Worm (Caenorhabditis elegans) whole organism, dauer: ENCODE results near the gene srbc-36.
"Not testable (repeated sequence)": the region's sequence is repeated elsewhere in the genome, so short reads cannot be mapped to it uniquely, and the experiment has no call there.

Source experiments
- unc-62 ChIP-seq: sonication (generic microtip); optimal IDR thresholded peaks from 2 replicates; lab custom pipeline; 2017; ENCODE audit warnings: missing biosample characterization, missing genetic modification reagents, missing genetic modification characterization

The srbc-36 gene

DNA sequence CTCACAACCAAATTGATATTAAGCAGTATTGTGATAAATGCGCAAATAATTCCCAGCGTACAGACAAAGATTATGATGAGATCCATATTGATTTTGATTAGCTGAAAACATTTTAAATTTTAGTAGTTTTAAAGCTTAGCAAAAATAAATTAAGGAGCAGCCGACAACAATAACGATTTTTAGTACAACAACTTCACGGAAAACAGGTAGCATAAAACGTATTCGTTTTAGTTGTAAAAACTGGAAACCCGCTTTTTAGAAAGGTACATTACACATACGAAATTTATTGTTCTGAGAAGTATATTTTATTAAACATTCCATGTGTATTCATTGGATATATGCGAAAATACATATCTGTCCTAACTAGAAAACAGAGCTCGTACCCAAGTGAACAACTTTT lies at the start of gene srbc-36:
TSS of gene srbc-36 (minus strand) at position 101 of the 400 bp plus-strand sequence.
- TF ChIP-seq unc-62 (GFP tag; lab: Kevin White, UChicago) = no peak

DNA sequence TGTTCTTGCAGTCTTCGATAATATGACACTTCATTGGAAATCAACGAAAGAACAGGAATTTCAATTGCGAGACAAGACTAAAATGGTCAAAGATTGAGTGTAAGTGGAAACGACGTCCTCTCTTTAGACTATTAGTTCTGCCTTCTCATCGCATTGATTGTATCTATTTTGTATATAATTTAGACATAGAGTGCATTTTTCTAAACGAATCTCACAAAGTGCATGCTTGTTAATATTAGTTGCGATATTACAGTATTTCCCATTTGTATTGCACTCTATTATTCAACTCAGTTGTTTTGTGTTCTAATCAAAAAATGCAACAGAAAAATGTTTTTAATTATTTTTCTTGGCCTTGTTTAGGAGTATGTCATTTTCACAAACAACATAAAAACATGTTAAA lies 48.0 kb upstream of the srbc-36 start, which contains the start of gene nhr-93:
TSS of gene nhr-93 (minus strand) at position 101 of the 400 bp plus-strand sequence.
- TF ChIP-seq unc-62 (GFP tag; lab: Kevin White, UChicago) = no peak

DNA sequence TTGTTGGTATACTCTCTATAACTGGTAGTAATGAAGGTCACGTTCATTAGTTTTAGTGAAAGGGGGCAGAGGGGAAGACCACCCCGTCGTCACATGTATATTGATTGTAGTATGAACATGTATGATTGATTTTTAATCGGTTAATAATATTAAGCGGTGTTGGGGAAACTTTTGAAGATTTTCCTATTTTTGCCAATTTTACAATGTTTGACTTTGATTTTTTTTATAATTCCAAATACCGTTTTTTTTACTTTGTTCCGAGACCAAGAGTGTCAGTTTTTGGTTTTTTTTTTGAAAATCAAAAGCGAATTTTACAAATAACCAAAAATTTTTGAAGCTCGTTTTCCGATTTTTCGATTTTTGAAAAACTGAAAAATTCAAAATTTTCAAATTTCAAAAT lies 44.9 kb upstream of the srbc-36 start, which contains the start of gene nhr-221:
TSS of gene nhr-221 (minus strand) at position 101 of the 400 bp plus-strand sequence.
- no peak for TF ChIP-seq unc-62 (GFP tag; lab: Kevin White, UChicago)

DNA sequence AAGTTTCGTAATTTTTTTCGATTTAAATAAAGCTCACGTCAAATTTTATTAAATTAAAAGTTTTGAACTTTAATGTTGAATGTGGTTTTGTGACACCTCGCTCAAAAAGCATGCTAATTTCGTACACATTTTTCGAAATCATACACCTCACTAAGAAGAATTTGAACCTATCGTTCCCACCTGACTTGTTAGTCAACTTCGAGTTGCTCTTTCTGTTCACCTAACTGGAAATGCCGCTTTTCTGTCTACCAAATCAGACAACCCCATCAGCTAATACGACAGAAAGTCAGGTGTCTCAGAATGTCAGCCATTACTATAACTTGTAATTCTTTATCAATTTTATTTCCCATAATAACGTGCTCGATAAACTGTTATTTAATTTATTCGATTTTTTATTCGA lies 40.1 kb upstream of the srbc-36 start, which contains the start of gene srbc-66:
TSS of gene srbc-66 (plus strand) at position 301 of the 400 bp plus-strand sequence.
- no peak for TF ChIP-seq unc-62 (GFP tag; lab: Kevin White, UChicago)

DNA sequence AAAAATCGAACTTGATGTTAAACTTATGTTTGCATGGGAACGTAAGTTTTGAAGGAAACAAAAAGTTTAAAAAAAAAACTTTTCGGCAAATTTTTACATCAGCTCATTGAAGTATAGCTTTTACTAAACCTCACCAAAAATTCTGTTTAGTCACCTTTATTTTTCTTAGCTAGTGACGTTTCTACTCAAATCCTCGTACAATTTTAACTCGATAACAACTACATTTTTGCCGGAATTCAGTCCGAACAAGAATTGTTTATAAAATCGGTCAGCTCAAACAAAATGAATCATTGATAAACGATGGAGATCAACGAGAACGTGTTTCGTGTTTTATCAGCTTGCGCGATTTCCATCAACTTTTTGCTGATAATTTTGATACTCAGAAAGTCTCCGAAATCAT lies 36.5 kb upstream of the srbc-36 start, which contains the start of gene str-260:
TSS of gene str-260 (plus strand) at position 301 of the 400 bp plus-strand sequence.
- no peak for TF ChIP-seq unc-62 (GFP tag; lab: Kevin White, UChicago)

DNA sequence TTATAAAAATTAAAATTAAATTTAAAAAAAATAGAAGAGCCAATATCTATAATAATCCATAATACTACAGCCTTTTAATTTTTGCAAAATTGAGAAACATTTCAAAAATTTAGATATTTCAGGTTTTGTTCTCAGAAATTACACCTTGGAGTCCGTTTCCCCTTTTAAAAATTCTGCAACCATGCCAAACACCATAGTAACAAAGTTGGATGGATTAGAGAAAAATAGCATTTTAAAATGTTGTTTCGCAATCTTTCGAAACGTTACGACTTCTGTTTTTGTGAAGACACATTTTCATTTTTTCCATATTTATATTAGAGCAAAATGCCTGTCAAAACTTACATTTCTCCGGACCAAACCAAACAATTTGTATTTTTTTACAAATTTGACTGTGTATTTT lies 34.6 kb upstream of the srbc-36 start, which contains the start of gene T24A6.7:
TSS of gene T24A6.7 (plus strand) at position 301 of the 400 bp plus-strand sequence.
- TF ChIP-seq unc-62 (GFP tag; lab: Kevin White, UChicago) = no peak

DNA sequence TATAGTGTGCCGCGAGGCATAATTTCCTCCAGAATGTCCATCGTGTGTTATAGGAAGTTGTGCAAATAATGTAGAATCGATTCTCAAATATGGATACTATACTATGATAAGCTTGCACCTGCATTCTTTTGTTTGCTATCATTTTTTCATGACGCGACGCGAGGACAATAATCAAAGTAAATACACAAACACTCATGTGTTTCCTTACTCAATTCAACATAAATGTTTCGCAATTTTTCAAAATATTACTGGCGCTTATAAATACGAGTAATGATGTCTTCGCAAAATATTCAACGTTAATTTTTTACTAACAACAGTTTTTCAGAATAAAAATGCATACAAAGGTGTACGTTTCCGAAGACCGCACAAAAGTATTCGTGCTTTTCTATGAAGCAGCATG lies 32.9 kb upstream of the srbc-36 start, which contains the start of gene irg-1:
TSS of gene irg-1 (plus strand) at position 326 of the 400 bp plus-strand sequence.
- no peak for TF ChIP-seq unc-62 (GFP tag; lab: Kevin White, UChicago)

DNA sequence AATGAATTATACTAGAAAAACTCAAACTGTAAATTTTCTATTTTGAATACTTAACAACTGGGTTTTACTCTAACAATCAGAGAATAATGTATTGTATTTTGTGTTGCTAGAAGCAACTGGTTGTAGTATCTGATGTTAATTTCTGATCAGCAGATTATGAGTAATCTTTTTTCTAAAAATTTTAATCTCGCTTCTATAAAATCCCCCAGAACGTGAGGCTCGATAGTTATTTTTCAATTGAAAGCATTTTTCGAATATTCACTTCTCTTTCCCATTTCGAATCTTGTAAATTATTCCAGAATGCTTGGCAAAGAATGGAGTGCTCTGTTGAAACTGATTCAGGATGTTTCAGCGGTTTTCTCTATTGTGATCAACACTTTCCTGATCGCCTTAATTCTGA lies 27.6 kb upstream of the srbc-36 start, which contains the start of gene str-227:
TSS of gene str-227 (plus strand) at position 301 of the 400 bp plus-strand sequence.
- TF ChIP-seq unc-62 (GFP tag; lab: Kevin White, UChicago) = no peak

DNA sequence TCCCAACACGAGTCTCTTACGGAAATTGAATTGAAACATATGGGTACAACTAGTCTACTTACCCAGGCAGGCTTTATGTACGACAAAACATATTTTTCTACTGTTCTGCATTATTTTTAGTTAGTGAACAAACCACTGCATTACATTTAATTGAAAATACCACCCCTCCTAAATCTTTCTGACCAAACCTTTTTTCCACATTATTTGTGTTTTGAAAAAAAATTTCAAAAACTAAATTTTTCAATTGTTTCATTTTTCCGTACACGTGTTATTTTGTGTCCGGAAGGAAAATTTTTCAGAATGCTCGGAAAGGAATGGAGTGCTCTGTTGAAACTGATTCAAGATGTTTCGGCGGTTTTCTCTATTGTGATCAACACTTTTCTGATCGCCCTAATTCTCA lies 22.0 kb upstream of the srbc-36 start, which contains the start of gene str-226:
TSS of gene str-226 (plus strand) at position 301 of the 400 bp plus-strand sequence.
- no peak for TF ChIP-seq unc-62 (GFP tag; lab: Kevin White, UChicago)

DNA sequence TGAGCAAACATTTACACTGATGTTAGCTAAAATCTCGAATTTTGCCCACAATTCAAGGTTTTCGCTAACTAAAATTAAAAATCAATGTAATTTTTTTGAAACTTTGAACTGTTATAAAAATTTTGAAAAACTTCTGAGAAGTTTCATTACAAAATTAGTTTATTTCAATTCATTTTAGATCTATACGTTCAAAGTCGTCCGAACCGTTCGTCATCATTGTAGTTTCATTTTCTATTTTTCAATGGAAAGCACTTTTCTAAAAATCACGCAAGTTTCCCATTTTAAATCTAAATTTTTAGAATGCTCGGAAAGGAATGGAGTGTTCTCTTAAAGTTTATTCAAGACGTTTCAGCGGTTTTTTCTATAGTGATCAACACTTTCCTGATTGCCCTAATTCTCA lies 19.5 kb upstream of the srbc-36 start, which contains the start of gene str-228:
TSS of gene str-228 (plus strand) at position 301 of the 400 bp plus-strand sequence.
- no peak for TF ChIP-seq unc-62 (GFP tag; lab: Kevin White, UChicago)

DNA sequence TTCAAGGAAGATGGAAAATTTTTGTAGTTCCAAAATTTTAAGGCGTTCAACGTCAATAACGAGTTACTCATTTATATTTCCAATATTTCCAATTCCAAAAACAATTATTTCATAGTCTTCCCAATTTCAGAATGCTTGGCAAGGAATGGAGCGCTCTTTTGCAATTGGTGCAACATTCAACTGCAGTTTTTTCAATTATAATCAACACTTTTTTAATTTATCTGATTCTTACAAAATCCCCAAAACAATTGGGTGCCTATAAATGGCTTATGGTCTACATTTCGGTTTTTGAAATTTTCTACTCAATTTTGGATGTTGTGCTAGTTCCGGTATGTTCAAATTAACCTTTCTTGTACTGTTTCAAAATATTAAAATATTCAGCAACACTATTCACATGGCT lies 17.4 kb upstream of the srbc-36 start, which contains the start of gene str-225:
TSS of gene str-225 (plus strand) at position 132 of the 400 bp plus-strand sequence.
- no peak for TF ChIP-seq unc-62 (GFP tag; lab: Kevin White, UChicago)

DNA sequence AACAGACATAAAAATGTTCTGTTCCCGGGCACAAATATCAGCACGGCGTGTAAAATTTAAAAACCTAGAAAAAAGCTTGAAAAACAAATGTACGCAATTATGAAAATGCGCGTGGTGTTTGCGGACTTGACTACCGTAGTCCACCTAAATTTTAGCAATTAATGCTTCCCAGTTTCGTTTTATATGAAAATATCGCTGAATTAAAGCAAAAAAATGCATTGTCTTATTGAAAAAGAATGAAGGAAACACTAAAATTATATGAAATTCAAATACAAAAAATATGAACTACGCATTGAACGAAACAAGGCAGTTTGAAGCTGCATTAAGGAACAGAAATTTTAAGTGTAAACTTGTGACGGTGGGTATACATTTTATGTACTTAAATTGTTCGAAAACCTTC lies 15.9 kb upstream of the srbc-36 start, which contains the start of gene ugt-64:
TSS of gene ugt-64 (minus strand) at position 101 of the 400 bp plus-strand sequence.
- TF ChIP-seq unc-62 (GFP tag; lab: Kevin White, UChicago) = not testable (repeated sequence)

DNA sequence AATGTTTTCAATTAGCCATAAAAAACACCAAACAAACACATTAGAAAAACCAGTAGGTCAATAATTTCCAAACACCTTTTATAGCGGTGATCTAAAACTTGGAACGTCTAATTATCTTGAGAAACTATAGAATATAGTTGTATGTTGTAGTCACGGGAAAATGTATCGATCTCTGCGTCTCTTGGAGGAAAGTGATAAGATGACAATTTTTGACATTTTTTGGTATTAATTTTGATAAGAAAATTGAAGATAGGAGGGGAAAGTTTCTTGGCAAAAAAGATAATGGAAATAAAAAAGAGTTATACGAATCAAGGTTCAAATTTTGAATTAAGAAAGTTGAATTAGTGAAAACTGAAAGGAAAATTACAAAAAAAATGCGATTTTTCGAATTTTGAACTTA lies 15.4 kb upstream of the srbc-36 start:
- no peak for TF ChIP-seq unc-62 (GFP tag; lab: Kevin White, UChicago)

DNA sequence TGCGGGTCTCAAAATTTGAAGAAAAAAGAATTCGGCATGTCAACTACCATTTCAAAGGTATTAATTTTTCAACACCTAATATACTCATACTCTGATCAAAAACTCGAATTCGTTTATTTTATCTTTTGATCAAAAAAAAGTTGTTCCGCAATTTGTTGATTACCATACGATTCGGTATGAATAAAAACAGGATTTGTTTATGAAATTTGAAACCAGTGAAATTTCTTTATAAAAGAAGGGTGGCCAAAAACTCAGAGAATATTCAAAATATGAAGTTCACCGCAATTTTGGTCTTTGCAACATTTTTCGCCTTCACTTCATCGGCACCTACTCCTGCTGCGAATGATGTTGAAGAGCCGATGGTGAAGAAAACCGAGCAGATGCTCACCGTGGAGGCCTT lies 11.7 kb upstream of the srbc-36 start, which contains the start of the genes C07G3.8 and C07G3.10:
TSS of gene C07G3.8 (minus strand) at position 101 of the 400 bp plus-strand sequence.
TSS of gene C07G3.10 (plus strand) at position 270 of the 400 bp plus-strand sequence.
- no peak for TF ChIP-seq unc-62 (GFP tag; lab: Kevin White, UChicago)

DNA sequence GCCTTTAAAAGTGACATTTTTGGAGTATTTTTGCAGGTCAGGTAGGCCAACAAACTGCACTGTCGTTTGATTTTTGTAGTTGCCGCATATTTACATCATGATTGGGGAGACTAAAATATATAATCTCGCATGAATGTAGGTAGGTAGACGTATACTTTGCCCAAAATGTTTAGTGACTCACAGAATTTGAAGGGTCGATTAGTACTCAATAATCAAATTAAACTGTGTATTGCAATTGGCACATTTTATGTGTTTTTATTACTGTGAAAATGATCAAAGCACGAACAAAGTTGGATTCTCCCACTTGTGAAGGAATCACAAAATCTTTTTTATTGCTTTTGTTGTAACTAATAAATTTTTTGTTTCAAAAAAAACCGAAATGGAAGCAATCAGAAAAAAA lies 6.5 kb upstream of the srbc-36 start, which contains the start of gene C07G3.15:
TSS of gene C07G3.15 (minus strand) at position 101 of the 400 bp plus-strand sequence.
- TF ChIP-seq unc-62 (GFP tag; lab: Kevin White, UChicago) = no peak

DNA sequence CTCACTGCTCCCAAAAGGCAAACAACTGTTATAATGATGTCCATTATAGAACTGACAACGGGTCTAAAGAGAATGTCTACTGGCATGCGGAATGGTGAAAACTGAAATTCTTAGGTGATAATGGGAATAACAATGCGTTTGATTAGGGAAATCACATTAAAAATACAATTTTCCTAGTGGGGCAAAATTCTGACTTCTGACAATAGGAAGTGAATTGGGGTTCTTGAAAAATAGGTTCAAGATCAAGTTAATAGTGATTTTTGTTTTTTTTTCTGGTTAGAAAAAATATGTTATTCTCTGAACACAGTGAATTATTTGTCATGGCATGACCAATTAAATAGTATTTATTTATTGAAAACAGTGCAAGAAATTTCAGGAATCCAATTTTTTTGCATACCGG lies 3.5 kb downstream of the srbc-36 start, which contains the start of gene srbc-32:
TSS of gene srbc-32 (minus strand) at position 101 of the 400 bp plus-strand sequence.
- TF ChIP-seq unc-62 (GFP tag; lab: Kevin White, UChicago) = no peak
